Worm (Caenorhabditis elegans) whole organism, L1 larva: ENCODE results near the gene clec-55.
A peak's percentile ranks its signal among the peaks of the same experiment; 100 is the strongest.

Experiments
- C34B4.2 ChIP-seq: sonication (generic microtip); optimal IDR thresholded peaks from 2 replicates; lab custom pipeline; 2017; ENCODE audit warnings: mild to moderate bottlenecking, missing genetic modification characterization, missing compliant biosample characterization
- F16B12.6 ChIP-seq: fragments of 150-350 bp; optimal IDR thresholded peaks from 2 replicates; lab custom pipeline; 2014; ENCODE audit warnings: missing biosample characterization, missing genetic modification characterization
- Y116A8C.19 ChIP-seq: sonication (generic microtip); optimal IDR thresholded peaks from 2 replicates; lab custom pipeline; 2016; ENCODE audit warnings: missing compliant biosample characterization, missing genetic modification characterization, borderline replicate concordance
- blmp-1 ChIP-seq: fragments of 150-350 bp; optimal IDR thresholded peaks from 2 replicates; lab custom pipeline; 2014; ENCODE audit warnings: missing biosample characterization, missing genetic modification characterization
- ceh-63 ChIP-seq: fragments of 200-800 bp; sonication (Bioruptor generic); optimal IDR thresholded peaks from 2 replicates; lab custom pipeline; 2018; ENCODE audit warnings: mild to moderate bottlenecking, missing genetic modification characterization, missing compliant biosample characterization
- ceh-82 ChIP-seq, 3 experiments: fragments of 150-350 bp in 1 of 3; sonication (generic microtip) in 2 of 3; optimal IDR thresholded peaks; 2 replicates each; lab custom pipeline; 2014 to 2017; ENCODE audit warnings: missing biosample characterization in 3 of 3, missing genetic modification characterization in 3 of 3
- ceh-88 ChIP-seq: fragments of 200-800 bp; sonication (Bioruptor generic); IDR thresholded peaks from 2 replicates; pipeline ENCODE4 v1.3.6; 2022; ENCODE audit warnings: missing genetic modification characterization, missing compliant biosample characterization
- ceh-90 ChIP-seq: sonication (generic microtip); optimal IDR thresholded peaks from 2 replicates; lab custom pipeline; 2016; ENCODE audit warnings: missing genetic modification characterization, missing compliant biosample characterization
- efl-1 ChIP-seq, 4 experiments: fragments of 150-350 bp; optimal IDR thresholded peaks in 3 of 4; peaks in 1 of 4; 1 replicate in 1 of 4; 2 replicates in 3 of 4; lab custom pipeline; 2014; ENCODE audit warnings: missing biosample characterization in 2 of 4, missing genetic modification characterization in 2 of 4, missing genetic modification reagents in 2 of 4
- efl-3 ChIP-seq: fragments of 200-800 bp; sonication (Bioruptor generic); optimal IDR thresholded peaks from 2 replicates; lab custom pipeline; 2018; ENCODE audit warnings: mild to moderate bottlenecking, missing genetic modification characterization, missing compliant biosample characterization
- egl-27 ChIP-seq, 2 experiments: fragments of 150-350 bp in 1 of 2; sonication (generic microtip); optimal IDR thresholded peaks; 3 replicates each; lab custom pipeline; 2017 to 2018; ENCODE audit warnings: missing biosample characterization in 2 of 2, missing genetic modification characterization in 2 of 2, missing genetic modification reagents in 2 of 2
- elt-2 ChIP-seq: sonication (generic microtip); optimal IDR thresholded peaks from 2 replicates; lab custom pipeline; 2016; ENCODE audit warnings: missing genetic modification characterization, mild to moderate bottlenecking, inconsistent platforms, missing compliant biosample characterization, missing genetic modification reagents
- elt-3 ChIP-seq, 6 experiments: fragments of 150-350 bp in 1 of 6; sonication (generic microtip); optimal IDR thresholded peaks; 2 replicates each; lab custom pipeline; 2017 to 2018; ENCODE audit warnings: missing biosample characterization in 6 of 6, missing genetic modification characterization in 6 of 6, inconsistent platforms in 1 of 6
- ets-5 ChIP-seq: fragments of 200-800 bp; sonication (Bioruptor generic); IDR thresholded peaks from 2 replicates; pipeline ENCODE4 v1.3.6; 2022; ENCODE audit warnings: missing genetic modification characterization, missing compliant biosample characterization
- fos-1 ChIP-seq: fragments of 150-350 bp; optimal IDR thresholded peaks from 2 replicates; lab custom pipeline; 2014; ENCODE audit warnings: missing biosample characterization, missing genetic modification characterization
- grh-1 ChIP-seq: fragments of 200-800 bp; sonication (Bioruptor generic); IDR thresholded peaks from 2 replicates; pipeline ENCODE4 v1.3.6; 2022; ENCODE audit warnings: missing genetic modification reagents, missing genetic modification characterization, missing compliant biosample characterization
- hlh-4 ChIP-seq: sonication (generic microtip); optimal IDR thresholded peaks from 2 replicates; lab custom pipeline; 2016; ENCODE audit warnings: mild to moderate bottlenecking, missing genetic modification characterization, missing compliant biosample characterization
- isw-1 ChIP-seq: fragments of 200-800 bp; sonication (Bioruptor generic); IDR thresholded peaks from 2 replicates; pipeline ENCODE4 v1.3.6; 2022; ENCODE audit warnings: missing genetic modification characterization, missing compliant biosample characterization
- jun-1 ChIP-seq: fragments of 150-350 bp; optimal IDR thresholded peaks from 2 replicates; lab custom pipeline; 2014; ENCODE audit warnings: missing biosample characterization, missing genetic modification reagents, missing genetic modification characterization
- lin-13 ChIP-seq: fragments of 150-350 bp; optimal IDR thresholded peaks from 2 replicates; lab custom pipeline; 2014; ENCODE audit warnings: missing biosample characterization, missing genetic modification reagents, missing genetic modification characterization
- lin-14 ChIP-seq: fragments of 200-800 bp; sonication (Bioruptor generic); optimal IDR thresholded peaks from 2 replicates; lab custom pipeline; 2018; ENCODE audit warnings: mild to moderate bottlenecking, missing genetic modification characterization, moderate library complexity, missing compliant biosample characterization
- lin-15B ChIP-seq: fragments of 150-350 bp; sonication (generic microtip); optimal IDR thresholded peaks from 3 replicates; lab custom pipeline; 2014; ENCODE audit warnings: missing biosample characterization, missing genetic modification characterization
- lir-3 ChIP-seq: sonication (generic microtip); optimal IDR thresholded peaks from 2 replicates; lab custom pipeline; 2016; ENCODE audit warnings: mild to moderate bottlenecking, missing genetic modification characterization, moderate library complexity, missing compliant biosample characterization; ENCODE audit not compliant: poor library complexity
- lsy-2 ChIP-seq, 2 experiments: fragments of 150-350 bp; optimal IDR thresholded peaks; 2 replicates each; lab custom pipeline; 2014; ENCODE audit warnings: missing biosample characterization in 2 of 2, missing genetic modification characterization in 2 of 2
- mab-9 ChIP-seq: fragments of 200-800 bp; sonication (Bioruptor generic); IDR thresholded peaks from 2 replicates; pipeline ENCODE4 v1.3.6; 2022; ENCODE audit warnings: missing genetic modification reagents, missing genetic modification characterization, missing compliant biosample characterization
- mef-2 ChIP-seq: fragments of 150-350 bp; optimal IDR thresholded peaks from 2 replicates; lab custom pipeline; 2014; ENCODE audit warnings: missing biosample characterization, missing genetic modification characterization
- mep-1 ChIP-seq: fragments of 150-350 bp; optimal IDR thresholded peaks from 2 replicates; lab custom pipeline; 2014; ENCODE audit warnings: missing biosample characterization, missing genetic modification characterization
- nhr-12 ChIP-seq: sonication (generic microtip); optimal IDR thresholded peaks from 2 replicates; lab custom pipeline; 2017; ENCODE audit warnings: missing biosample characterization, missing genetic modification characterization
- nhr-237 ChIP-seq: fragments of 150-350 bp; optimal IDR thresholded peaks from 2 replicates; lab custom pipeline; 2014; ENCODE audit warnings: missing biosample characterization, missing genetic modification characterization
- nhr-28 ChIP-seq: fragments of 150-350 bp; optimal IDR thresholded peaks from 2 replicates; lab custom pipeline; 2014; ENCODE audit warnings: missing biosample characterization, missing genetic modification characterization
- nhr-47 ChIP-seq: sonication (generic microtip); optimal IDR thresholded peaks from 2 replicates; lab custom pipeline; 2016; ENCODE audit warnings: mild to moderate bottlenecking, missing genetic modification characterization, moderate library complexity, missing compliant biosample characterization
- nhr-77 ChIP-seq: fragments of 150-350 bp; optimal IDR thresholded peaks from 2 replicates; lab custom pipeline; 2014; ENCODE audit warnings: missing biosample characterization, missing genetic modification characterization
- nhr-85 ChIP-seq: sonication (generic microtip); peaks from one replicate; lab custom pipeline; 2016; ENCODE audit warnings: missing genetic modification characterization, inconsistent platforms, missing compliant biosample characterization
- pag-3 ChIP-seq: sonication (generic microtip); optimal IDR thresholded peaks from 2 replicates; lab custom pipeline; 2017; ENCODE audit warnings: missing genetic modification characterization, mild to moderate bottlenecking, missing compliant biosample characterization, antibody characterized with exemption, borderline replicate concordance; ENCODE audit not compliant: insufficient read depth
- skn-1 ChIP-seq: fragments of 150-350 bp; optimal IDR thresholded peaks from 2 replicates; lab custom pipeline; 2014; ENCODE audit warnings: missing biosample characterization, missing genetic modification characterization
- snpc-4 ChIP-seq: fragments of 150-350 bp; optimal IDR thresholded peaks from 2 replicates; lab custom pipeline; 2014; ENCODE audit warnings: missing biosample characterization, missing genetic modification characterization
- snu-23 ChIP-seq: sonication (generic microtip); optimal IDR thresholded peaks from 2 replicates; lab custom pipeline; 2016; ENCODE audit warnings: missing genetic modification characterization, missing compliant biosample characterization
- sox-4 ChIP-seq: sonication (generic microtip); optimal IDR thresholded peaks from 2 replicates; lab custom pipeline; 2016; ENCODE audit warnings: missing genetic modification characterization, missing compliant biosample characterization
- tbx-2 ChIP-seq: sonication (generic microtip); optimal IDR thresholded peaks from 2 replicates; lab custom pipeline; 2016; ENCODE audit warnings: missing genetic modification characterization, missing compliant biosample characterization
- tlp-1 ChIP-seq: fragments of 150-350 bp; optimal IDR thresholded peaks from 2 replicates; lab custom pipeline; 2014; ENCODE audit warnings: missing biosample characterization, missing genetic modification characterization
- xbp-1 ChIP-seq: sonication (generic microtip); optimal IDR thresholded peaks from 2 replicates; lab custom pipeline; 2016; ENCODE audit warnings: missing genetic modification characterization, missing compliant biosample characterization
- zip-4 ChIP-seq: fragments of 200-800 bp; sonication (Bioruptor generic); optimal IDR thresholded peaks from 2 replicates; lab custom pipeline; 2018; ENCODE audit warnings: mild to moderate bottlenecking, missing genetic modification characterization, moderate library complexity, missing compliant biosample characterization

The clec-55 gene

DNA sequence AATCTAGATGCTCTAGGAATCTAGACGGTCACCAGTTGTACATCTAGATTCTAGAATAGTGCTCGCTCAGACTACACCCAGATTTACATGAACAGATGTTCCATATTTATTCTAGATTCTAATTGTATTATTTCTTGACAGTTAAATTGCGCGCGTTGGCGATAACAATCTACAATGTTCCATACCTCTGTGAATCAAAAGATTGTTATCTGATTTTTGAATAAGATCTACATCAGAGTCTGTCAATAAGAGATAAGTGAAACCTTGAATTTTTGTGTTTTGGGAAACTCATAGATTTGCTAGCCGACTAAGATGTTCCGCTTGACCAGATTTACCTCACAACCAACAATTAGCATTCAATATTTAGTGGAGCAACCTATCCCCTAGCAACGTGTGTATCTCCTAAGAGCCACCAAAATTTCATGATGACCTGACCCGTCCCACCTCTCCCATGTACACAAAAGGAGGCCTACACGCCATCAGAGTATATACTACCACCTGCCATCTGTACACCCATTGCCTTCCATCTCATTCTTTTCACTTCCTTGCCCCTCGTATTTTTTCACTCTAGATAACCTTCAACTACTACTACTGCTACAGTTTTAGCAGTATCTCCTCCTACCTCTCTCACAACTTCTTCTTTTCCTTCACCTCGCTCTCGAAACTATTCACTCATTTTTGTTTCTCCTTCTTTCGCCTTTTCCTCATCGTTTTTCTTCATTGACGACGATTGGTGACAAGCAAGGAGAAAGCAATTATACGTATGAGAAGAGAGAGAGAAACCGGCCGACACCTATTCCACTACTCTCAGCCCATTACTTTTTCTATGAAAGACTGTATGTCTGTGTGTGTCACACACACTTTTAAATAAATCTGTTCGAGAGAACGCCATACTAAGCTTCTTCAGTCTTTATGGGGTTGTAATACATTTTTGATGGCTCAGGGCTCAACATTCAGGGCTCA lies 27.9 kb downstream of the clec-55 start (continued):
- no peak for TF ChIP-seq mep-1 (tag; lab: Kevin White, UChicago)
- peak; percentile 73 for TF ChIP-seq lin-14 (GFP tag; lab: Kevin White, UChicago)
- TF ChIP-seq nhr-47 (tag; lab: Kevin White, UChicago), result no peak
- TF ChIP-seq elt-3 (tag; optimal IDR thresholded peaks at IDR 0.05; lab: Kevin White, UChicago), result peak in 2 of 6 experiments; percentile 37 to 59
- TF ChIP-seq tlp-1, result peak; percentile 89
- TF ChIP-seq hlh-4 (tag; lab: Kevin White, UChicago), result no peak
- peak; percentile 18 for TF ChIP-seq snu-23 (GFP tag; lab: Kevin White, UChicago)
- peak; percentile 98 for TF ChIP-seq nhr-85
- no peak for TF ChIP-seq fos-1 (tag; lab: Kevin White, UChicago)
- no peak for TF ChIP-seq efl-1 (optimal IDR thresholded peaks at IDR 0.05; lab: Kevin White, UChicago)
- peak in 1 of 2 experiments; percentile 90 for TF ChIP-seq efl-1 (GFP tag; optimal IDR thresholded peaks at IDR 0.05 in 1 of 2; lab: Kevin White, UChicago)
- TF ChIP-seq snpc-4 (tag; lab: Kevin White, UChicago), result no peak
- no peak for TF ChIP-seq lin-15B (tag; lab: Kevin White, UChicago)
- no peak for TF ChIP-seq elt-2 (tag; lab: Kevin White, UChicago)
- no peak for TF ChIP-seq nhr-12 (tag; lab: Kevin White, UChicago)

DNA sequence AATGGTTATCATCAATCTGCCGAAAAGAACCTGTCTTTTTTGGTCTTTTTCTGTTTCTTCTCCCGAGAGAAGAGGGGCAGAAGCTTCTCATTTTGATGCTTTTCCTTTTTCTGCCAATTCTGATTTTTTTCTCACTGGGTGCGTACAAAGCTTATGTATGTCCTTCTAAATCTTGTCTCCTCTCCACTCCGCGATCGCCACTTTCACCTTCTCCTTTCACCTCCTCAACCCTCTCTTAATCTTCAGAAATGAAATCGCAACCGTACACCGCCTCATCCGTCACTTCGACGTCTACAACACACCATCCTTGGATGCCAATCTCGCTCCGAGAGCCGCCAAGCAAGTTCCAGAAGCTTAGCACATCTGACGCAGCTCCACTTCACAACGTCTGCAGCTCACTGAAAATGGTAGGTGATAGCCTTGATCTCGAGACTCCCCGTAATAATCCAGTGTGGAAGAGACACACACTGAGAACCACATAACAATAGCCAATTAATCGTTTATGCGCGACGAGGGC lies 29.0 kb downstream of the clec-55 start, which contains the start of gene R02D5.1:
Gene R02D5.1 (plus strand): TSS at position 245 of the 517 bp plus-strand sequence.
- TF ChIP-seq mef-2 (tag; lab: Kevin White, UChicago) (no peak), nhr-47 (tag; lab: Kevin White, UChicago) (no peak), isw-1 (GFP tag; lab: Robert Waterston, UW) (no peak), ets-5 (no peak), C34B4.2 (tag; lab: Kevin White, UChicago) (no peak), sox-4 (tag; lab: Kevin White, UChicago) (no peak), blmp-1 (peak; percentile 99)

DNA sequence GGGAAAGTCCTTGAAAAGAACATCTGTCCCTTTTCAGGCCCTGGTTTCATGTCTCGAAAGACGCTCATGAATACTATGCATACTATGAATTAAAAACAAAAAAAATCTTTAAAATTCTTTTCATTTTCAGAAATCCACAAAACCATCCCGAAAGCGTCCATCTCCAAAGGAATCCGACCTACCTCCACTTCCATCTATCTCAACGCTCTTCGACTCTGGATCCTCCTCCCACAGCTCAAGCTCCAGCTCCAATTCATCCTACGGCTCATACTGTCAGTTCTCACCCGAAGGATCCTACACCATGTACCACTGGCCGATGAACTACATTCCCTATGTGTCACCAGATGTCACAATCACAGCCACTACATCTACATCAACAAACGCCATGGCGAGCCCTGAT lies 29.5 kb downstream of the clec-55 start:
- TF ChIP-seq lsy-2 (tag; optimal IDR thresholded peaks at IDR 0.05; lab: Kevin White, UChicago) (no peak), jun-1 (tag; lab: Kevin White, UChicago) (no peak), elt-2 (tag; lab: Kevin White, UChicago) (no peak), lin-13 (GFP tag; lab: Kevin White, UChicago) (no peak), pag-3 (tag; lab: Kevin White, UChicago) (no peak), F16B12.6 (tag; lab: Kevin White, UChicago) (no peak)

DNA sequence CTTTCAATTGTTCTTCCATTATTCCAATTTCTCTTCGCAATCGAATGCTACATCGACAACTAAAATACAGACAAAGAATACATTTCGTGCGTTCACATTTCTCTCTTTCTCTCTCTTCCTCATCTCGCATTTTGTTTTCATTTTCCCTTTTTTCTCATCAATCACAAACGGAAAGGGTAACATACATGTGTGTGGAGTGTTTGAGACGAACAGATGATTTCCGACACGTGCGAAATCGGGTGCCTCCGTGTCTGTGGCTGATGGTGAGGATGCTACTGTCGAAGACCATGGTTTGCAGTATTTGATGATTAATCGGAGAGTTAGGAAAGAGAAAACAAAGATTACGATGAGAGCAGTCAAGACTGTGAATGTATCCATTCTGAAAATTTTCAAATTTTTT lies 31.7 kb downstream of the clec-55 start, which contains the start of gene R02D5.9:
Gene R02D5.9 (minus strand): TSS at position 378 of the 400 bp plus-strand sequence.
- TF ChIP-seq nhr-237, result no peak
- no peak for TF ChIP-seq mef-2 (tag; lab: Kevin White, UChicago)
- TF ChIP-seq skn-1, result peak; percentile 14
- no peak for TF ChIP-seq mab-9
- no peak for TF ChIP-seq isw-1 (GFP tag; lab: Robert Waterston, UW)
- peak; percentile 87 for TF ChIP-seq lin-14 (GFP tag; lab: Kevin White, UChicago)
- TF ChIP-seq ceh-88, result no peak
- no peak for TF ChIP-seq snpc-4 (tag; lab: Kevin White, UChicago)
- TF ChIP-seq jun-1 (tag; lab: Kevin White, UChicago), result no peak
- no peak for TF ChIP-seq egl-27 (tag; optimal IDR thresholded peaks at IDR 0.05; lab: Kevin White, UChicago)
- no peak for TF ChIP-seq sox-4 (tag; lab: Kevin White, UChicago)
- TF ChIP-seq zip-4, result no peak
- TF ChIP-seq xbp-1 (tag; lab: Kevin White, UChicago), result no peak
- no peak for TF ChIP-seq Y116A8C.19 (tag; lab: Kevin White, UChicago)
- no peak for TF ChIP-seq C34B4.2 (tag; lab: Kevin White, UChicago)
- TF ChIP-seq lin-15B (tag; lab: Kevin White, UChicago), result no peak
- TF ChIP-seq nhr-77, result no peak
- TF ChIP-seq grh-1 (GFP tag; lab: Robert Waterston, UW), result no peak
- TF ChIP-seq nhr-12 (tag; lab: Kevin White, UChicago), result no peak
- TF ChIP-seq nhr-85, result peak; percentile 91
- no peak for TF ChIP-seq lir-3 (tag; lab: Kevin White, UChicago)
- no peak for TF ChIP-seq nhr-28 (tag; lab: Kevin White, UChicago)
- no peak for TF ChIP-seq ceh-82 (tag; optimal IDR thresholded peaks at IDR 0.05; lab: Kevin White, UChicago)
- TF ChIP-seq ceh-63 (GFP tag; lab: Kevin White, UChicago), result no peak
- TF ChIP-seq tbx-2, result peak; percentile 42
- TF ChIP-seq efl-3 (GFP tag; lab: Kevin White, UChicago), result no peak
- TF ChIP-seq ceh-90 (tag; lab: Kevin White, UChicago), result no peak
